Fruit fly (Drosophila melanogaster): ENCODE data around the gene bdl.

bdl gene

dm6 chr2L:4371516-4372136 is 47.3 kb downstream of the bdl start (continued):
- TF ChIP-seq ap (GFP tag; IDR thresholded peaks at IDR 0.05) = no peak
- TF ChIP-seq CG10431 (GFP tag; optimal IDR thresholded peaks at IDR 0.05) = peak; percentile 12
- TF ChIP-seq onecut (GFP tag; IDR thresholded peaks at IDR 0.05) = peak; percentile 48; the same call in 1 of the 2 replicates
- no peak for TF ChIP-seq BEAF-32 (GFP tag; optimal IDR thresholded peaks at IDR 0.05)
- peak; percentile 53 for TF ChIP-seq Sox102F (GFP tag; optimal IDR thresholded peaks at IDR 0.05)
- 0 out of 3 replicates have a peak, but pooled peaks have one; percentile 35 for TF ChIP-seq jigr1 (GFP tag; IDR thresholded peaks at IDR 0.05)
- TF ChIP-seq GATAe (GFP tag; conservative IDR thresholded peaks at IDR 0.05) = no peak
- 0 out of 3 replicates have a peak, but pooled peaks have one; percentile 13 for TF ChIP-seq CG3726 (GFP tag; IDR thresholded peaks at IDR 0.05)
- no peak for TF ChIP-seq CG10147 (GFP tag; optimal IDR thresholded peaks at IDR 0.05)
- TF ChIP-seq CG13894 (tag; optimal IDR thresholded peaks at IDR 0.05) = no peak
- TF ChIP-seq sc (optimal IDR thresholded peaks at IDR 0.05) = no peak
- peak; percentile 64 for TF ChIP-seq sc (GFP tag; optimal IDR thresholded peaks at IDR 0.05)
- TF ChIP-seq org-1 (GFP tag; optimal IDR thresholded peaks at IDR 0.05) = peak; percentile 50
- no peak for TF ChIP-seq zf30C (GFP tag; optimal IDR thresholded peaks at IDR 0.05)
- no peak for TF ChIP-seq pzg (GFP tag; optimal IDR thresholded peaks at IDR 0.05)
- peak; percentile 77 for TF ChIP-seq D (optimal IDR thresholded peaks at IDR 0.05)
- TF ChIP-seq D (GFP tag; optimal IDR thresholded peaks at IDR 0.05) = peak; percentile 75
- TF ChIP-seq CG6683 (GFP tag; optimal IDR thresholded peaks at IDR 0.05) = no peak
- TF ChIP-seq CG17328 (GFP tag; IDR thresholded peaks at IDR 0.05) = no peak
- peak; percentile 45 for TF ChIP-seq CG30020 (tag; optimal IDR thresholded peaks at IDR 0.05)
- TF ChIP-seq ham (GFP tag; IDR thresholded peaks at IDR 0.05) = no peak
- TF ChIP-seq bab2 (GFP tag; optimal IDR thresholded peaks at IDR 0.05) = no peak
- peak; percentile 84 for TF ChIP-seq Ets65A (GFP tag)
- TF ChIP-seq CG11695 (GFP tag; IDR thresholded peaks at IDR 0.05) = peak; percentile 33; the same call in 1 of the 3 replicates
- peak; percentile 19; the same call in 1 of the 3 replicates for TF ChIP-seq Doc3 (GFP tag; IDR thresholded peaks at IDR 0.05; ENCODE audit: partially characterized antibody)
- TF ChIP-seq pan (optimal IDR thresholded peaks at IDR 0.05) = no peak
- TF ChIP-seq pan (GFP tag; optimal IDR thresholded peaks at IDR 0.05 in 1 of 2, IDR thresholded peaks at IDR 0.05 in 1 of 2) = peak in 1 of 2 experiments; percentile 58
- TF ChIP-seq Oli (tag; optimal IDR thresholded peaks at IDR 0.05) = peak; percentile 81
- TF ChIP-seq CG10267 (tag; optimal IDR thresholded peaks at IDR 0.05) = peak; percentile 76
- TF ChIP-seq CG9727 (GFP tag; optimal IDR thresholded peaks at IDR 0.05) = peak; percentile 85
- TF ChIP-seq CG30403 (GFP tag; optimal IDR thresholded peaks at IDR 0.05) = peak; percentile 63
- TF ChIP-seq cato (GFP tag; optimal IDR thresholded peaks at IDR 0.05; ENCODE audit: borderline replicate concordance) = peak; percentile 24
- TF ChIP-seq so (GFP tag; IDR thresholded peaks at IDR 0.05) = no peak
- TF ChIP-seq bbx (GFP tag; IDR thresholded peaks at IDR 0.05; ENCODE audit: partially characterized antibody) = peak; percentile 63
- TF ChIP-seq CG2712 (tag; optimal IDR thresholded peaks at IDR 0.05) = peak; percentile 86
- TF ChIP-seq tll (GFP tag; optimal IDR thresholded peaks at IDR 0.05) = peak; percentile 23 to 67
- TF ChIP-seq mam (GFP tag; optimal IDR thresholded peaks at IDR 0.05) = no peak
- TF ChIP-seq lola (GFP tag; optimal IDR thresholded peaks at IDR 0.05) = peak in 1 of 3 experiments; percentile 88
- peak; percentile 4 for TF ChIP-seq CG8281 (tag; optimal IDR thresholded peaks at IDR 0.05)
- TF ChIP-seq Six4 (GFP tag; optimal IDR thresholded peaks at IDR 0.05) = peak; percentile 33
- TF ChIP-seq CG4360 (GFP tag; IDR thresholded peaks at IDR 0.05) = peak; percentile 31; the same call in 1 of the 2 replicates
- no peak for TF ChIP-seq CG4730 (GFP tag; IDR thresholded peaks at IDR 0.05)
- TF ChIP-seq hth (optimal IDR thresholded peaks at IDR 0.05) = no peak
- peak; percentile 79 for TF ChIP-seq CG12391 (tag; optimal IDR thresholded peaks at IDR 0.05)
- peak; percentile 52 for TF ChIP-seq lab (GFP tag; optimal IDR thresholded peaks at IDR 0.05)
- TF ChIP-seq p53 (GFP tag; optimal IDR thresholded peaks at IDR 0.05) = no peak
- TF ChIP-seq CG5180 (GFP tag; optimal IDR thresholded peaks at IDR 0.05) = peak; percentile 53
- TF ChIP-seq Asciz (GFP tag; optimal IDR thresholded peaks at IDR 0.05) = peak; percentile 7
- no peak for TF ChIP-seq sna (GFP tag; IDR thresholded peaks at IDR 0.05; ENCODE audit: partially characterized antibody)

Measured in whole organism, embryonic.